Worm (Caenorhabditis elegans) whole organism, L4 larva: ENCODE measurements around the gene hrpa-2.

Experiments
- R02D3.7 ChIP-seq: fragments of 150-350 bp; sonication (generic microtip); optimal IDR thresholded peaks from 3 replicates; lab custom pipeline; 2014; ENCODE audit warnings: missing biosample characterization, missing genetic modification characterization
- ctbp-1 ChIP-seq: fragments of 200-800 bp; sonication (Bioruptor generic); IDR thresholded peaks from 2 replicates; pipeline ENCODE4 v1.3.6; 2022; ENCODE audit warnings: missing genetic modification reagents, missing genetic modification characterization, missing compliant biosample characterization
- fkh-10 ChIP-seq: fragments of 150-350 bp; optimal IDR thresholded peaks from 2 replicates; lab custom pipeline; 2014; ENCODE audit warnings: missing biosample characterization, missing genetic modification reagents, missing genetic modification characterization
- lin-29 ChIP-seq: fragments of 200-800 bp; sonication (Bioruptor generic); IDR thresholded peaks from 2 replicates; pipeline ENCODE4 v1.3.6; 2022; ENCODE audit warnings: missing genetic modification reagents, missing genetic modification characterization, missing compliant biosample characterization
- lin-39 ChIP-seq: fragments of 150-350 bp; optimal IDR thresholded peaks from 2 replicates; lab custom pipeline; 2014; ENCODE audit warnings: missing biosample characterization, missing genetic modification reagents, missing genetic modification characterization
- lsy-2 ChIP-seq, 2 experiments: fragments of 150-350 bp in 1 of 2; sonication (generic microtip) in 1 of 2; optimal IDR thresholded peaks; 2 replicates each; lab custom pipeline; 2014 to 2017; ENCODE audit warnings: missing biosample characterization in 2 of 2, missing genetic modification characterization in 2 of 2
- madf-9 ChIP-seq: fragments of 200-800 bp; sonication (Bioruptor generic); conservative IDR thresholded peaks from 2 replicates; pipeline ENCODE4 v1.3.6; 2022; ENCODE audit warnings: missing genetic modification reagents, missing genetic modification characterization, missing compliant biosample characterization
- mdl-1 ChIP-seq, 2 experiments: fragments of 150-350 bp in 1 of 2; sonication (generic microtip) in 1 of 2; optimal IDR thresholded peaks; 2 replicates each; lab custom pipeline; 2014 to 2017; ENCODE audit warnings: missing biosample characterization in 2 of 2, missing genetic modification characterization in 2 of 2
- nhr-237 ChIP-seq: sonication (generic microtip); optimal IDR thresholded peaks from 2 replicates; lab custom pipeline; 2017; ENCODE audit warnings: missing biosample characterization, missing genetic modification characterization
- nhr-41 ChIP-seq: fragments of 200-800 bp; sonication (Bioruptor generic); IDR thresholded peaks from 2 replicates; pipeline ENCODE4 v1.3.6; 2022; ENCODE audit warnings: missing genetic modification reagents, missing genetic modification characterization, missing compliant biosample characterization
- nhr-76 ChIP-seq: fragments of 150-350 bp; optimal IDR thresholded peaks from 2 replicates; lab custom pipeline; 2014; ENCODE audit warnings: missing biosample characterization, missing genetic modification characterization
- pha-4 ChIP-seq, 2 experiments: fragments of 150-350 bp in 1 of 2; fragments of 200-800 bp in 1 of 2; sonication (Bioruptor generic) in 1 of 2; IDR thresholded peaks in 1 of 2; optimal IDR thresholded peaks in 1 of 2; 2 replicates each; pipeline versions ENCODE4 v1.3.6 to Lab custom; 2014 to 2022; ENCODE audit warnings: missing genetic modification characterization in 2 of 2, missing genetic modification reagents in 2 of 2, missing biosample characterization in 1 of 2, missing compliant biosample characterization in 1 of 2
- sdz-12 ChIP-seq: fragments of 200-800 bp; sonication (Bioruptor generic); optimal IDR thresholded peaks from 2 replicates; lab custom pipeline; 2018; ENCODE audit warnings: mild to moderate bottlenecking, missing genetic modification characterization, missing compliant biosample characterization
- unc-62 ChIP-seq, 3 experiments: fragments of 150-350 bp in 1 of 3; sonication (generic microtip); optimal IDR thresholded peaks in 2 of 3; peaks in 1 of 3; 1 replicate in 1 of 3; 2 replicates in 2 of 3; lab custom pipeline; 2014 to 2017; ENCODE audit warnings: missing biosample characterization in 3 of 3, missing genetic modification characterization in 3 of 3, missing genetic modification reagents in 3 of 3, missing genotype in 1 of 3

DNA sequence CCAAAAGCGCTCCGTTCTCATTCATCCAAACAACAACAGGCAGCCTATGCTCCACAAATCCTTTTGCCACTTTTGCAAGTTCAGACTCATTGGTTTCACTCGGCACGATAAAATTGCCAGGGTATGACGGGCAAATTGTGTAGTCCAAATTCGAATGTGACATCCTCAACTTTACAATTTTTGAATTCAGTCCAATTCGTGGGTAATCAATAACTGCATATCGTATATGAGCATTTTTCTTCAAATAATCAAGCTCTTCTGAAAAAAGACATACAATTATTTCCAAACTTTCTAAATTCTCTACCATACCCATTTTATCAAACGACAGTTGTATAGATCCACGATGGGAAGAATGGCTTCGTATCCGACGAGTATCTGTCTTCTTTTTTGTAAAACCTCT lies 22.1 kb downstream of the hrpa-2 start:
- TF ChIP-seq nhr-237 (tag; lab: Kevin White, UChicago): no peak
- TF ChIP-seq sdz-12 (GFP tag; lab: Kevin White, UChicago): no peak
- TF ChIP-seq fkh-10 (GFP tag; lab: Kevin White, UChicago): no peak
- no peak for TF ChIP-seq lin-39
- no peak for TF ChIP-seq pha-4 (GFP tag; IDR thresholded peaks at IDR 0.05; lab: Robert Waterston, UW)
- TF ChIP-seq pha-4 (tag; optimal IDR thresholded peaks at IDR 0.05; lab: Kevin White, UChicago): no peak
- TF ChIP-seq R02D3.7 (tag; lab: Kevin White, UChicago): no peak
- no peak for TF ChIP-seq nhr-76 (tag; lab: Kevin White, UChicago)
- no peak for TF ChIP-seq madf-9 (GFP tag; lab: Robert Waterston, UW)
- TF ChIP-seq ctbp-1: no peak
- no peak for TF ChIP-seq nhr-41 (GFP tag; lab: Robert Waterston, UW)
- peak in 1 of 2 experiments; percentile 57 for TF ChIP-seq unc-62 (GFP tag; optimal IDR thresholded peaks at IDR 0.05 in 1 of 2; lab: Kevin White, UChicago)
- no peak for TF ChIP-seq unc-62 (tag; optimal IDR thresholded peaks at IDR 0.05; lab: Kevin White, UChicago)
- no peak for TF ChIP-seq lin-29
- no peak for TF ChIP-seq mdl-1 (tag; optimal IDR thresholded peaks at IDR 0.05; lab: Kevin White, UChicago)
- TF ChIP-seq lsy-2 (tag; optimal IDR thresholded peaks at IDR 0.05; lab: Kevin White, UChicago): no peak
